Fruit fly (Drosophila melanogaster): Measurements from ENCODE around the gene prt.

Gene prt

dm6 chr3R:23729632-23730471 is 31.0 kb upstream of the prt start (continued):
- no peak for TF ChIP-seq pan (optimal IDR thresholded peaks at IDR 0.05)
- no peak for TF ChIP-seq OdsH (GFP tag; optimal IDR thresholded peaks at IDR 0.05)
- TF ChIP-seq sv (GFP tag; optimal IDR thresholded peaks at IDR 0.05), result no peak
- TF ChIP-seq ey (GFP tag; optimal IDR thresholded peaks at IDR 0.05), result no peak
- peak; percentile 2 for TF ChIP-seq Hnf4 (GFP tag; optimal IDR thresholded peaks at IDR 0.05)
- TF ChIP-seq CG9705 (GFP tag; optimal IDR thresholded peaks at IDR 0.05), result no peak
- TF ChIP-seq Rel (GFP tag; optimal IDR thresholded peaks at IDR 0.05), result no peak
- TF ChIP-seq Rel (tag; optimal IDR thresholded peaks at IDR 0.05), result peak; percentile 5
- no peak for TF ChIP-seq lola (GFP tag; optimal IDR thresholded peaks at IDR 0.05)

dm6 chr3R:23729066-23729465 is 30.2 kb upstream of the prt start:
- TF ChIP-seq Hr83 (GFP tag; optimal IDR thresholded peaks at IDR 0.05; ENCODE audit: poor library complexity, severe bottlenecking) (peak; percentile 24), HLH106 (tag; optimal IDR thresholded peaks at IDR 0.05) (no peak), rgr (GFP tag; optimal IDR thresholded peaks at IDR 0.05) (peak; percentile 15)

- TF ChIP-seq sage (GFP tag; optimal IDR thresholded peaks at IDR 0.05) (peak; percentile 15), Sp1 (GFP tag; optimal IDR thresholded peaks at IDR 0.05) (no peak), brk (GFP tag; optimal IDR thresholded peaks at IDR 0.05) (peak; percentile 9)
Observed at dm6 chr3R:23728086-23728485, 29.3 kb upstream of the prt start.

dm6 chr3R:23727657-23728056 is 28.8 kb upstream of the prt start:
- TF ChIP-seq Abd-B (GFP tag; optimal IDR thresholded peaks at IDR 0.05) (no peak), Hr83 (GFP tag; optimal IDR thresholded peaks at IDR 0.05; ENCODE audit: poor library complexity, severe bottlenecking) (no peak), CrebA (GFP tag; optimal IDR thresholded peaks at IDR 0.05; ENCODE audit: borderline replicate concordance) (peak; percentile 23), dl (GFP tag; optimal IDR thresholded peaks at IDR 0.05; ENCODE audit: insufficient read depth in 1 of 2, partially characterized antibody in 2 of 2) (no peak)

dm6 chr3R:23726740-23727139 is 27.9 kb upstream of the prt start:
- TF ChIP-seq Hr78 (GFP tag; optimal IDR thresholded peaks at IDR 0.05) (no peak), woc (GFP tag; optimal IDR thresholded peaks at IDR 0.05) (peak; percentile 26), usp (GFP tag; optimal IDR thresholded peaks at IDR 0.05) (no peak), Hnf4 (GFP tag; optimal IDR thresholded peaks at IDR 0.05) (peak; percentile 55), CrebA (GFP tag; optimal IDR thresholded peaks at IDR 0.05; ENCODE audit: borderline replicate concordance) (no peak), dsf (GFP tag; optimal IDR thresholded peaks at IDR 0.05; ENCODE audit: borderline replicate concordance) (no peak), Vsx2 (GFP tag; optimal IDR thresholded peaks at IDR 0.05; ENCODE audit: partially characterized antibody) (no peak), sv (GFP tag; optimal IDR thresholded peaks at IDR 0.05) (peak; percentile 85), CG9705 (GFP tag; optimal IDR thresholded peaks at IDR 0.05) (no peak), lola (GFP tag; optimal IDR thresholded peaks at IDR 0.05) (no peak), psq (GFP tag; optimal IDR thresholded peaks at IDR 0.05) (peak; percentile 58), Rel (GFP tag; optimal IDR thresholded peaks at IDR 0.05) (peak; percentile 8), Rel (tag; optimal IDR thresholded peaks at IDR 0.05) (no peak), dmrt93B (GFP tag; optimal IDR thresholded peaks at IDR 0.05) (peak; percentile 8), dl (GFP tag; optimal IDR thresholded peaks at IDR 0.05; ENCODE audit: insufficient read depth in 1 of 2, partially characterized antibody in 2 of 2) (no peak), ey (GFP tag; optimal IDR thresholded peaks at IDR 0.05) (peak; percentile 68), Sp1 (GFP tag; optimal IDR thresholded peaks at IDR 0.05) (peak; percentile 57), tai (GFP tag; optimal IDR thresholded peaks at IDR 0.05) (no peak), Mio (GFP tag; optimal IDR thresholded peaks at IDR 0.05) (no peak), Dif (GFP tag; optimal IDR thresholded peaks at IDR 0.05; ENCODE audit: partially characterized antibody) (no peak), rgr (GFP tag; optimal IDR thresholded peaks at IDR 0.05) (peak; percentile 82), Hr83 (GFP tag; optimal IDR thresholded peaks at IDR 0.05; ENCODE audit: poor library complexity, severe bottlenecking) (no peak), fru (GFP tag; optimal IDR thresholded peaks at IDR 0.05) (peak; percentile 81), N (GFP tag; optimal IDR thresholded peaks at IDR 0.05) (no peak), brk (GFP tag; optimal IDR thresholded peaks at IDR 0.05) (peak; percentile 55), GATAd (GFP tag; optimal IDR thresholded peaks at IDR 0.05) (no peak), sage (GFP tag; optimal IDR thresholded peaks at IDR 0.05) (peak; percentile 48), h (GFP tag; optimal IDR thresholded peaks at IDR 0.05) (peak; percentile 83), CG32264 (GFP tag; optimal IDR thresholded peaks at IDR 0.05) (peak; percentile 45), OdsH (GFP tag; optimal IDR thresholded peaks at IDR 0.05) (peak; percentile 83), Myc (optimal IDR thresholded peaks at IDR 0.05) (no peak), HLH106 (tag; optimal IDR thresholded peaks at IDR 0.05) (peak; percentile 54), foxo (GFP tag; optimal IDR thresholded peaks at IDR 0.05) (peak in 1 of 2 experiments; percentile 82), br (GFP tag; optimal IDR thresholded peaks at IDR 0.05) (peak; percentile 71), jim (GFP tag; optimal IDR thresholded peaks at IDR 0.05) (no peak), Dfd (GFP tag; optimal IDR thresholded peaks at IDR 0.05) (no peak), Abd-B (GFP tag; optimal IDR thresholded peaks at IDR 0.05) (no peak), Jra (GFP tag; optimal IDR thresholded peaks at IDR 0.05) (peak; percentile 19)
